Worm (Caenorhabditis elegans) whole organism, L1 larva: ENCODE data around the gene C05E4.15.

Experiments
- fkh-10 ChIP-seq: sonication (generic microtip); optimal IDR thresholded peaks from 2 replicates; lab custom pipeline; 2017; ENCODE audit warnings: missing biosample characterization, missing genetic modification reagents, missing genetic modification characterization
- isw-1 ChIP-seq: fragments of 200-800 bp; sonication (Bioruptor generic); IDR thresholded peaks from 2 replicates; pipeline ENCODE4 v1.3.6; 2022; ENCODE audit warnings: missing genetic modification characterization, missing compliant biosample characterization
- lin-13 ChIP-seq: fragments of 150-350 bp; optimal IDR thresholded peaks from 2 replicates; lab custom pipeline; 2014; ENCODE audit warnings: missing biosample characterization, missing genetic modification reagents, missing genetic modification characterization
- nhr-77 ChIP-seq: fragments of 150-350 bp; optimal IDR thresholded peaks from 2 replicates; lab custom pipeline; 2014; ENCODE audit warnings: missing biosample characterization, missing genetic modification characterization

DNA sequence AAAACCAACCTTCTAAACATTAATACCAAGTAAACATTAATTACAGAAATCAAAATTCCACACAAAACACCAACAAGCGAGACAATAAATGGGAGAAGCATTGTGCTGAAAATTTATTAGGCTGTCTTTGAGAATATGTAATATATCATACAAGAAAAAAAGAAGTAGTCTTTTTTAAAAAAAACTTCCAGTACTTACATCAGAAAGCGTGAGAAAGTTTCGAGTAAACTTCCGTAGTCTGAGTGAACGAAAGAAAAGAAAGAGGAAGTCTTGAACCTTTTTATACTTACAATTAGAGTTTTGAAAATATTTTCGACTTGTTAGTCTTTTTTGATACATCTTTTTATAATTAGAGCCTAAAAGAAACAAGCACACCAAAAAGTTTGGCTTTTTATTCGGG, 41.4 kb downstream of the C05E4.15 start, which contains the start of gene srbc-40:
- TF ChIP-seq lin-13 (GFP tag; lab: Kevin White, UChicago) (no peak), fkh-10 (GFP tag; lab: Kevin White, UChicago) (no peak), nhr-77 (no peak), isw-1 (GFP tag; lab: Robert Waterston, UW) (no peak)
